Fruit fly (Drosophila melanogaster) whole organism, prepupa: ENCODE results near the gene PEK.

Source experiments
- Blimp-1 ChIP-seq: fragments of 200-800 bp; sonication (Bioruptor generic); optimal IDR thresholded peaks from 3 replicates; lab custom pipeline; 2017; ENCODE audit warnings: missing biosample characterization, missing genetic modification characterization, mild to moderate bottlenecking, moderate library complexity, missing genetic modification reagents
- CG10631 ChIP-seq: fragments of 200-800 bp; sonication (Bioruptor generic); optimal IDR thresholded peaks from 2 replicates; lab custom pipeline; 2016; ENCODE audit warnings: missing biosample characterization, missing genetic modification characterization
- CG11762 ChIP-seq: fragments of 200-800 bp; sonication (Bioruptor generic); optimal IDR thresholded peaks from 3 replicates; lab custom pipeline; 2016; ENCODE audit warnings: missing biosample characterization, missing genetic modification characterization; ENCODE audit not compliant: insufficient read depth
- CG11902 ChIP-seq: fragments of 200-800 bp; sonication (Bioruptor generic); optimal IDR thresholded peaks from 3 replicates; lab custom pipeline; 2016; ENCODE audit warnings: missing biosample characterization, missing genetic modification characterization
- CG15336 ChIP-seq: fragments of 200-800 bp; sonication (Bioruptor generic); IDR thresholded peaks from 2 replicates; pipeline ENCODE4 v1.3.6; 2022; ENCODE audit warnings: missing biosample characterization, missing genetic modification characterization
- CG1621 ChIP-seq: fragments of 200-800 bp; sonication (Bioruptor generic); optimal IDR thresholded peaks from 3 replicates; lab custom pipeline; 2018; ENCODE audit warnings: missing biosample characterization, mild to moderate bottlenecking, missing genetic modification characterization
- CG16779 ChIP-seq: fragments of 200-800 bp; sonication (Bioruptor generic); optimal IDR thresholded peaks from 3 replicates; lab custom pipeline; 2017; ENCODE audit warnings: missing biosample characterization, mild to moderate bottlenecking, missing genetic modification characterization
- CG3032 ChIP-seq: fragments of 200-800 bp; optimal IDR thresholded peaks from 2 replicates; lab custom pipeline; 2019; ENCODE audit warnings: missing biosample characterization, mild to moderate bottlenecking, missing genetic modification characterization, moderate library complexity
- CG31627 ChIP-seq: fragments of 200-800 bp; sonication (Bioruptor generic); optimal IDR thresholded peaks from 3 replicates; lab custom pipeline; 2016; ENCODE audit warnings: missing biosample characterization, missing genetic modification characterization
- CG32006 ChIP-seq: fragments of 200-800 bp; sonication (Bioruptor generic); optimal IDR thresholded peaks from 3 replicates; lab custom pipeline; 2017; ENCODE audit warnings: missing biosample characterization, mild to moderate bottlenecking, missing genetic modification characterization
- CG3919 ChIP-seq: fragments of 200-800 bp; sonication (Bioruptor generic); optimal IDR thresholded peaks from 3 replicates; lab custom pipeline; 2016; ENCODE audit warnings: missing biosample characterization, missing genetic modification characterization
- CG4318 ChIP-seq: fragments of 200-800 bp; sonication (Bioruptor generic); optimal IDR thresholded peaks from 3 replicates; lab custom pipeline; 2017; ENCODE audit warnings: missing biosample characterization, mild to moderate bottlenecking, missing genetic modification characterization
- CG6276 ChIP-seq: fragments of 200-800 bp; sonication (Bioruptor generic); optimal IDR thresholded peaks from 2 replicates; lab custom pipeline; 2017; ENCODE audit warnings: missing biosample characterization, mild to moderate bottlenecking, missing genetic modification characterization
- CG6792 ChIP-seq: fragments of 200-800 bp; sonication (Bioruptor generic); optimal IDR thresholded peaks from 3 replicates; lab custom pipeline; 2016; ENCODE audit warnings: missing biosample characterization, missing genetic modification characterization
- CG6808 ChIP-seq: fragments of 200-800 bp; sonication (Bioruptor generic); optimal IDR thresholded peaks from 3 replicates; lab custom pipeline; 2017; ENCODE audit warnings: missing biosample characterization, missing genetic modification characterization, mild to moderate bottlenecking, moderate library complexity, missing genetic modification reagents
- CG6854 ChIP-seq: fragments of 200-800 bp; sonication (Bioruptor generic); optimal IDR thresholded peaks from 2 replicates; lab custom pipeline; 2017; ENCODE audit warnings: missing biosample characterization, mild to moderate bottlenecking, missing genetic modification characterization
- CG7368 ChIP-seq: fragments of 200-800 bp; sonication (Bioruptor generic); optimal IDR thresholded peaks from 3 replicates; lab custom pipeline; 2016; ENCODE audit warnings: missing biosample characterization, missing genetic modification characterization
- CG8119 ChIP-seq: fragments of 200-800 bp; sonication (Bioruptor generic); IDR thresholded peaks from 3 replicates; pipeline ENCODE4 v1.3.6; 2022; ENCODE audit warnings: missing biosample characterization, missing genetic modification characterization
- CG8632 ChIP-seq: fragments of 200-800 bp; sonication (Bioruptor generic); optimal IDR thresholded peaks from 3 replicates; lab custom pipeline; 2016; ENCODE audit warnings: missing biosample characterization, missing genetic modification characterization
- CG9139 ChIP-seq: fragments of 200-800 bp; sonication (Bioruptor generic); optimal IDR thresholded peaks from 3 replicates; lab custom pipeline; 2017; ENCODE audit warnings: missing biosample characterization, mild to moderate bottlenecking, missing genetic modification characterization
- Eip75B ChIP-seq: fragments of 200-800 bp; sonication (Bioruptor generic); optimal IDR thresholded peaks from 3 replicates; lab custom pipeline; 2016; ENCODE audit warnings: missing biosample characterization, missing genetic modification characterization
- Eip78C ChIP-seq: fragments of 200-800 bp; sonication (Bioruptor generic); peaks from one replicate; lab custom pipeline; 2016; ENCODE audit warnings: missing biosample characterization, missing genetic modification characterization
- Eip93F ChIP-seq: fragments of 200-800 bp; sonication (Bioruptor generic); optimal IDR thresholded peaks from 2 replicates; lab custom pipeline; 2016; ENCODE audit warnings: missing biosample characterization, mild to moderate bottlenecking, missing genetic modification characterization
- Ets96B ChIP-seq: fragments of 200-800 bp; optimal IDR thresholded peaks from 2 replicates; lab custom pipeline; 2019; ENCODE audit warnings: missing biosample characterization, mild to moderate bottlenecking, missing genetic modification characterization, moderate library complexity
- Gug ChIP-seq: fragments of 200-800 bp; sonication (Bioruptor generic); IDR thresholded peaks from 2 replicates; pipeline ENCODE4 v1.3.6; 2022; ENCODE audit warnings: missing biosample characterization, missing genetic modification characterization
- Hr4 ChIP-seq: fragments of 200-800 bp; sonication (Bioruptor generic); optimal IDR thresholded peaks from 3 replicates; lab custom pipeline; 2016; ENCODE audit warnings: missing biosample characterization, missing genetic modification characterization
- Lpt ChIP-seq: fragments of 200-800 bp; sonication (Bioruptor generic); optimal IDR thresholded peaks from 3 replicates; lab custom pipeline; 2016; ENCODE audit warnings: missing biosample characterization, missing genetic modification characterization
- Met ChIP-seq: fragments of 200-800 bp; sonication (Bioruptor generic); optimal IDR thresholded peaks from 3 replicates; lab custom pipeline; 2016; ENCODE audit warnings: missing biosample characterization, missing genetic modification characterization
- Smox ChIP-seq: fragments of 200-800 bp; sonication (Bioruptor generic); optimal IDR thresholded peaks from 3 replicates; lab custom pipeline; 2016; ENCODE audit warnings: missing biosample characterization, missing genetic modification characterization
- Sox102F ChIP-seq: fragments of 200-800 bp; sonication (Bioruptor generic); optimal IDR thresholded peaks from 2 replicates; lab custom pipeline; 2016; ENCODE audit warnings: missing biosample characterization, mild to moderate bottlenecking, missing genetic modification characterization
- Sox15 ChIP-seq: fragments of 200-800 bp; sonication (Bioruptor generic); optimal IDR thresholded peaks from 3 replicates; lab custom pipeline; 2016; ENCODE audit warnings: missing biosample characterization, missing genetic modification characterization
- achi ChIP-seq: fragments of 200-800 bp; sonication (Bioruptor generic); optimal IDR thresholded peaks from 3 replicates; lab custom pipeline; 2016; ENCODE audit warnings: missing biosample characterization, missing genetic modification characterization
- acj6 ChIP-seq: fragments of 200-800 bp; sonication (Bioruptor generic); optimal IDR thresholded peaks from 3 replicates; lab custom pipeline; 2016; ENCODE audit warnings: missing biosample characterization, missing genetic modification characterization
- cyc ChIP-seq: fragments of 200-800 bp; sonication (Bioruptor generic); optimal IDR thresholded peaks from 3 replicates; lab custom pipeline; 2016; ENCODE audit warnings: missing biosample characterization, missing genetic modification characterization
- eg ChIP-seq: fragments of 200-800 bp; sonication (Bioruptor generic); IDR thresholded peaks from 3 replicates; pipeline ENCODE4 v1.3.6; 2022; ENCODE audit warnings: missing biosample characterization, missing genetic modification characterization
- esn ChIP-seq: fragments of 200-800 bp; sonication (Bioruptor generic); optimal IDR thresholded peaks from 2 replicates; lab custom pipeline; 2016; ENCODE audit warnings: missing biosample characterization, mild to moderate bottlenecking, missing genetic modification characterization, moderate library complexity
- fd59A ChIP-seq: fragments of 200-800 bp; sonication (Bioruptor generic); optimal IDR thresholded peaks from 2 replicates; lab custom pipeline; 2017; ENCODE audit warnings: missing biosample characterization, mild to moderate bottlenecking, missing genetic modification characterization, missing genetic modification reagents
- fd85E ChIP-seq: fragments of 200-800 bp; sonication (Bioruptor generic); optimal IDR thresholded peaks from 3 replicates; lab custom pipeline; 2016; ENCODE audit warnings: missing biosample characterization, missing genetic modification characterization
- fkh ChIP-seq: fragments of 200-800 bp; sonication (Bioruptor generic); optimal IDR thresholded peaks from 3 replicates; lab custom pipeline; 2017; ENCODE audit warnings: missing biosample characterization, mild to moderate bottlenecking, missing genetic modification characterization, moderate library complexity
- lz ChIP-seq: fragments of 200-800 bp; sonication (Bioruptor generic); optimal IDR thresholded peaks from 3 replicates; lab custom pipeline; 2016; ENCODE audit warnings: missing biosample characterization, missing genetic modification characterization
- pdm3 ChIP-seq: fragments of 200-800 bp; sonication (Bioruptor generic); optimal IDR thresholded peaks from 3 replicates; lab custom pipeline; 2016; ENCODE audit warnings: missing biosample characterization, missing genetic modification characterization
- salr ChIP-seq, 2 experiments: fragments of 200-800 bp; sonication (Bioruptor generic); optimal IDR thresholded peaks; 3 replicates each; lab custom pipeline; 2016 to 2018; ENCODE audit warnings: missing biosample characterization in 2 of 2, missing genetic modification characterization in 2 of 2, mild to moderate bottlenecking in 1 of 2
- ss ChIP-seq, 2 experiments: fragments of 200-800 bp; sonication (Bioruptor generic); optimal IDR thresholded peaks; 2 replicates in 1 of 2; 3 replicates in 1 of 2; lab custom pipeline; 2017 to 2018; ENCODE audit warnings: mild to moderate bottlenecking in 2 of 2, missing biosample characterization in 2 of 2, missing genetic modification characterization in 2 of 2, moderate library complexity in 1 of 2
- svp ChIP-seq: fragments of 200-800 bp; sonication (Bioruptor generic); peaks from one replicate; lab custom pipeline; 2016; ENCODE audit warnings: missing biosample characterization, missing genetic modification characterization

The PEK gene

dm6 chr3R:5482790-5483189, 18.2 kb upstream of the PEK start:
- TF ChIP-seq CG6276 (no peak), CG15336 (GFP tag; lab: Robert Waterston, UW) (no peak), CG4318 (GFP tag; lab: Kevin White, UChicago) (no peak), Ets96B (no peak), achi (no peak), salr (GFP tag; optimal IDR thresholded peaks at IDR 0.05; lab: Kevin White, UChicago) (no peak), ss (GFP tag; optimal IDR thresholded peaks at IDR 0.05; lab: Kevin White, UChicago) (no peak), CG32006 (no peak), cyc (GFP tag; lab: Kevin White, UChicago) (no peak), CG6854 (GFP tag; lab: Kevin White, UChicago) (no peak), Lpt (GFP tag; lab: Kevin White, UChicago) (no peak), CG6808 (GFP tag; lab: Kevin White, UChicago) (no peak), Eip75B (GFP tag; lab: Kevin White, UChicago) (no peak), CG1621 (tag; lab: Kevin White, UChicago) (no peak), CG6792 (no peak), acj6 (GFP tag; lab: Kevin White, UChicago) (no peak), fd59A (GFP tag; lab: Kevin White, UChicago) (no peak), CG11762 (no peak)

- TF ChIP-seq CG11902 (GFP tag; lab: Kevin White, UChicago), result peak; percentile 20
- TF ChIP-seq esn (GFP tag; lab: Kevin White, UChicago), result peak; percentile 61
- no peak for TF ChIP-seq CG3032 (tag; lab: Kevin White, UChicago)
- TF ChIP-seq CG31627 (GFP tag; lab: Kevin White, UChicago), result peak; percentile 55
- 0 out of 2 replicates have a peak, but pooled peaks have one; percentile 24 for TF ChIP-seq CG15336 (GFP tag; lab: Robert Waterston, UW)
- peak; percentile 55 for TF ChIP-seq lz (GFP tag; lab: Kevin White, UChicago)
- TF ChIP-seq eg (GFP tag; lab: Robert Waterston, UW), result 0 out of 3 replicates have a peak, but pooled peaks have one; percentile 10
- TF ChIP-seq CG32006, result no peak
- no peak for TF ChIP-seq fkh
- TF ChIP-seq Hr4 (GFP tag; lab: Kevin White, UChicago), result no peak
Measured at dm6 chr3R:5474551-5474950, 10.0 kb upstream of the PEK start, which contains the start of the genes CG45100, HDAC3 and Hcs. Gene CG45100 (minus strand): TSS chr3R:5474600. Gene HDAC3 (minus strand): TSS chr3R:5474600. Gene Hcs (plus strand): TSS chr3R:5474899.

dm6 chr3R:5470586-5471283, 6.2 kb upstream of the PEK start, which contains the start of the genes mRpL44 and Snr1:
Gene mRpL44 (minus strand): TSS chr3R:5470636.
Gene Snr1 (plus strand): TSS chr3R:5470926.
- TF ChIP-seq CG9139, result no peak
- TF ChIP-seq Eip78C (GFP tag; lab: Kevin White, UChicago), result no peak
- TF ChIP-seq CG11902 (GFP tag; lab: Kevin White, UChicago), result peak; percentile 7
- no peak for TF ChIP-seq CG16779
- no peak for TF ChIP-seq fkh
- no peak for TF ChIP-seq CG6276
- no peak for TF ChIP-seq Gug
- TF ChIP-seq Eip75B (GFP tag; lab: Kevin White, UChicago), result no peak
- TF ChIP-seq acj6 (GFP tag; lab: Kevin White, UChicago), result no peak
- TF ChIP-seq salr (GFP tag; optimal IDR thresholded peaks at IDR 0.05; lab: Kevin White, UChicago), result no peak
- TF ChIP-seq CG8119 (GFP tag; lab: Robert Waterston, UW), result no peak
- TF ChIP-seq CG3919 (GFP tag; lab: Kevin White, UChicago), result no peak
- no peak for TF ChIP-seq fd85E (GFP tag; lab: Kevin White, UChicago)
- TF ChIP-seq CG1621 (tag; lab: Kevin White, UChicago), result no peak
- no peak for TF ChIP-seq CG8632 (GFP tag; lab: Kevin White, UChicago)
- TF ChIP-seq Met (GFP tag; lab: Kevin White, UChicago), result no peak
- peak; percentile 29 for TF ChIP-seq CG6854 (GFP tag; lab: Kevin White, UChicago)
- TF ChIP-seq esn (GFP tag; lab: Kevin White, UChicago), result peak; percentile 48
- TF ChIP-seq Smox (GFP tag; lab: Kevin White, UChicago), result no peak
- TF ChIP-seq CG6808 (GFP tag; lab: Kevin White, UChicago), result no peak
- no peak for TF ChIP-seq pdm3 (GFP tag; lab: Kevin White, UChicago)
- TF ChIP-seq Sox15 (GFP tag; lab: Kevin White, UChicago), result no peak
- TF ChIP-seq CG10631 (GFP tag; lab: Kevin White, UChicago), result no peak
- no peak for TF ChIP-seq eg (GFP tag; lab: Robert Waterston, UW)
- TF ChIP-seq ss (GFP tag; optimal IDR thresholded peaks at IDR 0.05; lab: Kevin White, UChicago), result no peak
- no peak for TF ChIP-seq CG7368 (GFP tag; lab: Kevin White, UChicago)
- no peak for TF ChIP-seq Sox102F (GFP tag; lab: Kevin White, UChicago)
- TF ChIP-seq CG3032 (tag; lab: Kevin White, UChicago), result peak; percentile 50
- TF ChIP-seq Lpt (GFP tag; lab: Kevin White, UChicago), result no peak
- TF ChIP-seq svp (GFP tag; lab: Kevin White, UChicago), result no peak
- TF ChIP-seq lz (GFP tag; lab: Kevin White, UChicago), result peak; percentile 3
- no peak for TF ChIP-seq Eip93F (GFP tag; lab: Kevin White, UChicago)
- no peak for TF ChIP-seq fd59A (GFP tag; lab: Kevin White, UChicago)
- no peak for TF ChIP-seq Blimp-1 (GFP tag; lab: Kevin White, UChicago)
